Worm (Caenorhabditis elegans) whole organism, L4/young adult: ENCODE measurements around the gene wrt-4.

ENCODE experiments used
- W03F9.2 ChIP-seq: fragments of 150-350 bp; optimal IDR thresholded peaks from 2 replicates; lab custom pipeline; 2014; ENCODE audit warnings: missing biosample characterization, missing genetic modification characterization
- dao-5 ChIP-seq: sonication (generic microtip); optimal IDR thresholded peaks from 2 replicates; lab custom pipeline; 2016; ENCODE audit warnings: missing genotype, missing genetic modification characterization, moderate library complexity, missing compliant biosample characterization
- him-1 ChIP-seq: sonication (generic microtip); optimal IDR thresholded peaks from 2 replicates; lab custom pipeline; 2016; ENCODE audit warnings: missing genotype, missing genetic modification reagents, missing genetic modification characterization, missing compliant biosample characterization

wrt-4 gene

ce11 chrX:15725566-15726173, 31.4 kb downstream of the wrt-4 start, which contains the start of gene lin-15B:
Gene lin-15B, plus strand, starts transcription at chrX:15726123.
- TF ChIP-seq him-1 (tag; lab: Kevin White, UChicago) (no peak), W03F9.2 (no peak), dao-5 (no peak)

ce11 chrX:15724994-15725393, 32.1 kb downstream of the wrt-4 start:
- no peak for TF ChIP-seq W03F9.2
- no peak for TF ChIP-seq dao-5
- no peak for TF ChIP-seq him-1 (tag; lab: Kevin White, UChicago)

ce11 chrX:15721346-15721745, 35.7 kb downstream of the wrt-4 start, which contains the start of gene ZK662.5:
Gene ZK662.5, plus strand, starts transcription at chrX:15721646.
- TF ChIP-seq W03F9.2 = no peak
- TF ChIP-seq him-1 (tag; lab: Kevin White, UChicago) = no peak
- no peak for TF ChIP-seq dao-5

- TF ChIP-seq dao-5 (no peak), W03F9.2 (no peak), him-1 (tag; lab: Kevin White, UChicago) (no peak)
Observed at ce11 chrX:15718325-15718724, 38.7 kb downstream of the wrt-4 start, which contains the start of gene ZK662.6. Gene ZK662.6, plus strand, starts transcription at chrX:15718625.

ce11 chrX:15716971-15717370, 40.1 kb downstream of the wrt-4 start:
- TF ChIP-seq W03F9.2 (no peak), dao-5 (no peak), him-1 (tag; lab: Kevin White, UChicago) (no peak)

ce11 chrX:15713189-15713588, 43.9 kb downstream of the wrt-4 start:
- TF ChIP-seq dao-5 (no peak), W03F9.2 (no peak), him-1 (tag; lab: Kevin White, UChicago) (no peak)

ce11 chrX:15709594-15709993, 47.5 kb downstream of the wrt-4 start:
- TF ChIP-seq dao-5 (no peak), him-1 (tag; lab: Kevin White, UChicago) (no peak), W03F9.2 (no peak)

ce11 chrX:15707913-15708312, 49.2 kb downstream of the wrt-4 start, which contains the start of gene nhr-48:
Gene nhr-48, plus strand, starts transcription at chrX:15708213.
- TF ChIP-seq dao-5 (no peak), him-1 (tag; lab: Kevin White, UChicago) (no peak), W03F9.2 (no peak)

ce11 chrX:15707366-15707892, 49.6 kb downstream of the wrt-4 start:
- TF ChIP-seq dao-5 = no peak
- peak; percentile 39 for TF ChIP-seq him-1 (tag; lab: Kevin White, UChicago)
- TF ChIP-seq W03F9.2 = no peak

- TF ChIP-seq W03F9.2 = no peak
- TF ChIP-seq dao-5 = no peak
- no peak for TF ChIP-seq him-1 (tag; lab: Kevin White, UChicago)
Observed at ce11 chrX:15706108-15706676, 50.9 kb downstream of the wrt-4 start.

ce11 chrX:15704579-15705110, 52.4 kb downstream of the wrt-4 start:
- TF ChIP-seq dao-5 = no peak
- no peak for TF ChIP-seq W03F9.2
- no peak for TF ChIP-seq him-1 (tag; lab: Kevin White, UChicago)
